Worm (Caenorhabditis elegans) whole organism, mixed stage, embryonic: ENCODE data around the gene K06A4.10.

ENCODE experiments used
- M03D4.4 ChIP-seq: sonication (generic microtip); optimal IDR thresholded peaks from 2 replicates; lab custom pipeline; 2017; ENCODE audit warnings: mild to moderate bottlenecking, missing genetic modification characterization, missing compliant biosample characterization
- bed-3 ChIP-seq: fragments of 200-800 bp; sonication (Bioruptor generic); optimal IDR thresholded peaks from 3 replicates; lab custom pipeline; 2018; ENCODE audit warnings: mild to moderate bottlenecking, missing genetic modification characterization, moderate library complexity, missing compliant biosample characterization
- blmp-1 ChIP-seq: fragments of 150-350 bp; optimal IDR thresholded peaks from 2 replicates; lab custom pipeline; 2014; ENCODE audit warnings: missing biosample characterization, missing genetic modification characterization
- ceh-39 ChIP-seq: fragments of 150-350 bp; optimal IDR thresholded peaks from 2 replicates; lab custom pipeline; 2014; ENCODE audit warnings: missing biosample characterization, missing genetic modification characterization
- ceh-43 ChIP-seq: fragments of 200-800 bp; sonication (Bioruptor generic); optimal IDR thresholded peaks from 2 replicates; lab custom pipeline; 2018; ENCODE audit warnings: mild to moderate bottlenecking, missing genetic modification characterization, moderate library complexity, missing compliant biosample characterization
- ceh-83 ChIP-seq: fragments of 200-800 bp; sonication (Bioruptor generic); optimal IDR thresholded peaks from 2 replicates; lab custom pipeline; 2018; ENCODE audit warnings: mild to moderate bottlenecking, missing genetic modification characterization, missing compliant biosample characterization
- ces-1 ChIP-seq: fragments of 150-350 bp; optimal IDR thresholded peaks from 2 replicates; lab custom pipeline; 2014; ENCODE audit warnings: missing biosample characterization, missing genetic modification reagents, missing genetic modification characterization
- cnd-1 ChIP-seq: fragments of 200-800 bp; sonication (Bioruptor generic); optimal IDR thresholded peaks from 2 replicates; lab custom pipeline; 2018; ENCODE audit warnings: mild to moderate bottlenecking, missing genetic modification characterization, missing compliant biosample characterization
- drap-1 ChIP-seq: fragments of 200-800 bp; sonication (Bioruptor generic); optimal IDR thresholded peaks from 3 replicates; lab custom pipeline; 2018; ENCODE audit warnings: mild to moderate bottlenecking, missing genetic modification characterization, missing compliant biosample characterization
- elt-1 ChIP-seq: sonication (generic microtip); optimal IDR thresholded peaks from 2 replicates; lab custom pipeline; 2017; ENCODE audit warnings: missing genetic modification characterization, mild to moderate bottlenecking, missing compliant biosample characterization, antibody characterized with exemption, moderate library complexity, borderline replicate concordance; ENCODE audit not compliant: insufficient read depth
- elt-3 ChIP-seq: fragments of 150-350 bp; optimal IDR thresholded peaks from 2 replicates; lab custom pipeline; 2014; ENCODE audit warnings: missing biosample characterization, missing genetic modification characterization
- flh-1 ChIP-seq: fragments of 200-800 bp; sonication (Bioruptor generic); optimal IDR thresholded peaks from 2 replicates; lab custom pipeline; 2018; ENCODE audit warnings: mild to moderate bottlenecking, missing genetic modification characterization, moderate library complexity, missing compliant biosample characterization
- ham-2 ChIP-seq: fragments of 200-800 bp; sonication (Bioruptor generic); optimal IDR thresholded peaks from 2 replicates; lab custom pipeline; 2018; ENCODE audit warnings: mild to moderate bottlenecking, missing genetic modification characterization, missing compliant biosample characterization
- hlh-1 ChIP-seq: fragments of 150-350 bp; optimal IDR thresholded peaks from 2 replicates; lab custom pipeline; 2014; ENCODE audit warnings: missing biosample characterization, missing genetic modification reagents, missing genetic modification characterization
- lin-13 ChIP-seq: fragments of 150-350 bp; optimal IDR thresholded peaks from 2 replicates; lab custom pipeline; 2014; ENCODE audit warnings: missing biosample characterization, missing genetic modification characterization
- lin-32 ChIP-seq: fragments of 200-800 bp; sonication (Bioruptor generic); optimal IDR thresholded peaks from 2 replicates; lab custom pipeline; 2018; ENCODE audit warnings: mild to moderate bottlenecking, missing genetic modification characterization, missing compliant biosample characterization
- lsy-2 ChIP-seq: fragments of 150-350 bp; optimal IDR thresholded peaks from 2 replicates; lab custom pipeline; 2014; ENCODE audit warnings: missing biosample characterization, missing genetic modification characterization
- mab-5 ChIP-seq: fragments of 150-350 bp; optimal IDR thresholded peaks from 2 replicates; lab custom pipeline; 2014; ENCODE audit warnings: missing biosample characterization, missing genetic modification characterization
- mep-1 ChIP-seq: fragments of 150-350 bp; optimal IDR thresholded peaks from 2 replicates; lab custom pipeline; 2017; ENCODE audit warnings: missing biosample characterization, missing genetic modification reagents, missing genetic modification characterization, inconsistent platforms
- mls-2 ChIP-seq: sonication (generic microtip); optimal IDR thresholded peaks from 2 replicates; lab custom pipeline; 2016; ENCODE audit warnings: mild to moderate bottlenecking, missing genetic modification characterization, moderate library complexity, missing compliant biosample characterization
- nhr-12 ChIP-seq: fragments of 150-350 bp; optimal IDR thresholded peaks from 2 replicates; lab custom pipeline; 2014; ENCODE audit warnings: missing biosample characterization, missing genetic modification characterization
- nhr-2 ChIP-seq: fragments of 150-350 bp; optimal IDR thresholded peaks from 2 replicates; lab custom pipeline; 2014; ENCODE audit warnings: missing biosample characterization, missing genetic modification characterization
- nhr-237 ChIP-seq: fragments of 150-350 bp; optimal IDR thresholded peaks from 2 replicates; lab custom pipeline; 2014; ENCODE audit warnings: missing biosample characterization, missing genetic modification characterization
- nhr-28 ChIP-seq: fragments of 150-350 bp; optimal IDR thresholded peaks from 2 replicates; lab custom pipeline; 2014; ENCODE audit warnings: missing biosample characterization, missing genetic modification characterization
- nhr-76 ChIP-seq: sonication (generic microtip); optimal IDR thresholded peaks from 2 replicates; lab custom pipeline; 2017; ENCODE audit warnings: missing biosample characterization, missing genetic modification characterization
- pha-4 ChIP-seq: fragments of 150-350 bp; optimal IDR thresholded peaks from 2 replicates; lab custom pipeline; 2018; ENCODE audit warnings: missing biosample characterization, missing genetic modification reagents, missing genetic modification characterization
- sem-2 ChIP-seq: fragments of 200-800 bp; sonication (Bioruptor generic); optimal IDR thresholded peaks from 2 replicates; lab custom pipeline; 2018; ENCODE audit warnings: mild to moderate bottlenecking, missing genetic modification characterization, missing compliant biosample characterization
- snpc-4 ChIP-seq: fragments of 150-350 bp; optimal IDR thresholded peaks from 2 replicates; lab custom pipeline; 2014; ENCODE audit warnings: missing biosample characterization, missing genetic modification characterization
- sptf-1 ChIP-seq: sonication (generic microtip); optimal IDR thresholded peaks from 2 replicates; lab custom pipeline; 2017; ENCODE audit warnings: mild to moderate bottlenecking, missing genetic modification characterization, moderate library complexity, missing compliant biosample characterization
- tbx-8 ChIP-seq: fragments of 200-800 bp; sonication (Bioruptor generic); optimal IDR thresholded peaks from 2 replicates; lab custom pipeline; 2018; ENCODE audit warnings: mild to moderate bottlenecking, missing genetic modification characterization, moderate library complexity, missing compliant biosample characterization
- unc-120 ChIP-seq: sonication (generic microtip); optimal IDR thresholded peaks from 2 replicates; lab custom pipeline; 2017; ENCODE audit warnings: missing genetic modification characterization, missing compliant biosample characterization; ENCODE audit not compliant: poor library complexity, severe bottlenecking
- unc-39 ChIP-seq: fragments of 150-350 bp; optimal IDR thresholded peaks from 2 replicates; lab custom pipeline; 2014; ENCODE audit warnings: missing biosample characterization, missing genetic modification characterization
- unc-62 ChIP-seq: fragments of 150-350 bp; optimal IDR thresholded peaks from 2 replicates; lab custom pipeline; 2014; ENCODE audit warnings: missing biosample characterization, missing genetic modification reagents, missing genetic modification characterization
- zip-8 ChIP-seq: fragments of 150-350 bp; optimal IDR thresholded peaks from 2 replicates; lab custom pipeline; 2014; ENCODE audit warnings: missing biosample characterization, missing genetic modification characterization
- ztf-11 ChIP-seq: fragments of 150-350 bp; optimal IDR thresholded peaks from 2 replicates; lab custom pipeline; 2014; ENCODE audit warnings: missing biosample characterization, missing genetic modification characterization

K06A4.10 gene

ce11 chrV:9462605-9463004, 27.0 kb downstream of the K06A4.10 start, which contains the start of gene F07D3.3:
TSS of gene F07D3.3 (minus strand) at chrV:9462705.
- TF ChIP-seq mls-2 (no peak), flh-1 (GFP tag; lab: Kevin White, UChicago) (no peak), elt-1 (tag; lab: Kevin White, UChicago) (no peak), zip-8 (no peak), unc-39 (tag; lab: Kevin White, UChicago) (no peak)
- TF ChIP-seq, all 35 proteins: peak for 0

- TF ChIP-seq mls-2: no peak
- TF ChIP-seq, all 35 proteins: peak for 0
Measured at ce11 chrV:9457535-9457934, 32.1 kb downstream of the K06A4.10 start.

- TF ChIP-seq ham-2 (GFP tag; lab: Kevin White, UChicago) (peak; percentile 32), nhr-12 (tag; lab: Kevin White, UChicago) (no peak), sem-2 (GFP tag; lab: Kevin White, UChicago) (no peak), nhr-2 (tag; lab: Kevin White, UChicago) (no peak), unc-62 (GFP tag; lab: Kevin White, UChicago) (peak; percentile 36), ces-1 (GFP tag; lab: Kevin White, UChicago) (no peak), tbx-8 (GFP tag; lab: Kevin White, UChicago) (no peak), pha-4 (tag; lab: Kevin White, UChicago) (no peak), elt-3 (tag; lab: Kevin White, UChicago) (peak; percentile 33), drap-1 (GFP tag; lab: Kevin White, UChicago) (no peak), ceh-83 (no peak), ceh-39 (tag; lab: Kevin White, UChicago) (no peak), unc-120 (tag; lab: Kevin White, UChicago) (peak; percentile 44), bed-3 (GFP tag; lab: Kevin White, UChicago) (no peak), mep-1 (tag; lab: Kevin White, UChicago) (no peak), lin-13 (tag; lab: Kevin White, UChicago) (no peak), unc-39 (tag; lab: Kevin White, UChicago) (no peak), ztf-11 (tag; lab: Kevin White, UChicago) (no peak), nhr-237 (no peak), flh-1 (GFP tag; lab: Kevin White, UChicago) (no peak), lin-32 (GFP tag; lab: Kevin White, UChicago) (no peak), sptf-1 (no peak), cnd-1 (no peak), elt-1 (tag; lab: Kevin White, UChicago) (no peak), ceh-43 (GFP tag; lab: Kevin White, UChicago) (no peak), nhr-28 (no peak), lsy-2 (tag; lab: Kevin White, UChicago) (no peak), zip-8 (no peak), snpc-4 (tag; lab: Kevin White, UChicago) (no peak), nhr-76 (tag; lab: Kevin White, UChicago) (no peak), M03D4.4 (tag; lab: Kevin White, UChicago) (no peak), mls-2 (no peak), mab-5 (tag; lab: Kevin White, UChicago) (peak; percentile 28), hlh-1 (tag; lab: Kevin White, UChicago) (no peak), blmp-1 (tag; lab: Kevin White, UChicago) (peak; percentile 86)
Measured at ce11 chrV:9453933-9454332, 35.7 kb downstream of the K06A4.10 start.

- no peak for TF ChIP-seq nhr-28
- no peak for TF ChIP-seq nhr-2 (tag; lab: Kevin White, UChicago)
- TF ChIP-seq unc-39 (tag; lab: Kevin White, UChicago): no peak
- no peak for TF ChIP-seq hlh-1 (tag; lab: Kevin White, UChicago)
- no peak for TF ChIP-seq zip-8
- no peak for TF ChIP-seq nhr-76 (tag; lab: Kevin White, UChicago)
- TF ChIP-seq flh-1 (GFP tag; lab: Kevin White, UChicago): no peak
- TF ChIP-seq ces-1 (GFP tag; lab: Kevin White, UChicago): no peak
- TF ChIP-seq snpc-4 (tag; lab: Kevin White, UChicago): no peak
- no peak for TF ChIP-seq mep-1 (tag; lab: Kevin White, UChicago)
- no peak for TF ChIP-seq ceh-83
- TF ChIP-seq tbx-8 (GFP tag; lab: Kevin White, UChicago): no peak
- no peak for TF ChIP-seq elt-1 (tag; lab: Kevin White, UChicago)
- TF ChIP-seq ham-2 (GFP tag; lab: Kevin White, UChicago): no peak
- TF ChIP-seq lsy-2 (tag; lab: Kevin White, UChicago): no peak
- no peak for TF ChIP-seq pha-4 (tag; lab: Kevin White, UChicago)
- no peak for TF ChIP-seq nhr-12 (tag; lab: Kevin White, UChicago)
- no peak for TF ChIP-seq elt-3 (tag; lab: Kevin White, UChicago)
- TF ChIP-seq drap-1 (GFP tag; lab: Kevin White, UChicago): no peak
- no peak for TF ChIP-seq cnd-1
Measured at ce11 chrV:9453333-9453732, 36.3 kb downstream of the K06A4.10 start.
